In the genomic region with DNA sequence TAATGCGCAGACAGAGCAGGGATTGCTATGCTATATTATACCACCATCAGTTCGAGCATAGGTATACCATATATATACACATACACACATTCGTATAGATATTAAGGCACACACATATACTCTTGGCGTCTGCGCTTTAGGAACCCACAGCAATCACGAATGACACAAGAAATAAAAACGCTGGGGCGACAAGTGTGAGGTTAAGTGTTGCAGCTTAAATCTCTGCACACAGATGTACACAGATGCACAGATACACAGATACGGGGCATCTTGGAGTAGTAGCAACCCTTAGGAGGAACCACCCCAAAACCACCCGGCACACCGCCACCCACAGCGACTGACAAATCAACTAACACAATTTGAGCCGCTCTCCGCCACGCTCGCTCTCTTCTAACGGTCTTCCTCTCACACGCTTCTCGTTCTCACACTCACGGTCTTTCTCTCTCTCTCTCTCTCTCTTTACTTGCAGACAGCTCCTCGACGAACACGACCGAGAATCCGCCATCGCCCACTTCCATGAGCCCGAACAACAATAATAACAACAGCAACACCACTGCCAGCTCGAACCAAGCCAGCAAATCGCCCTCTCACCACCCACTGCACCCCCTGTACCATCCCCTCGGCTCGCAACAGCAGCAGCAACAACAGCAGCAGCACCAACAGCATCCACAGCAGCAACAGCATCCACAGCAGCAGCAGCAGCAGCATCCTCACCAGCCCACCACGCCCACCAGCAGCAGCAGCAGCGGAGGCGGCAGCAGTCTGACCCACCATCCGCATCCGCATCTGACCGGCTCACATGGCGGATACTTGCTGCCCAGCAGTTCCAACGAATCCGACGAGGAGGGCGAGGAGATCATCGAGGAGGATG, we compare ENCODE assay signal across 1 fruit fly cellular context.
A peak's percentile ranks its signal among the peaks of the same experiment; 100 is the strongest.
TF ChIP-seq lines count a peak whose summit lies in the region.

No protein-coding gene starts in this region.

TF ChIP-seq in whole organism, embryonic, 481 proteins besides CTCF, POLR2A, EP300 and RAD21 (continued from another document):
- TF ChIP-seq D19A (tag; optimal IDR thresholded peaks at IDR 0.05; lab: Kevin White, UChicago), result no peak
- no peak for TF ChIP-seq schlank (tag; optimal IDR thresholded peaks at IDR 0.05; lab: Kevin White, UChicago)
- no peak for TF ChIP-seq Vsx1 (GFP tag; optimal IDR thresholded peaks at IDR 0.05; lab: Kevin White, UChicago)
- no peak for TF ChIP-seq slbo (GFP tag; IDR thresholded peaks at IDR 0.05; lab: Robert Waterston, UW)
- TF ChIP-seq CG2889 (GFP tag; IDR thresholded peaks at IDR 0.05; lab: Robert Waterston, UW), result no peak
- no peak for TF ChIP-seq CG7271 (tag; optimal IDR thresholded peaks at IDR 0.05; lab: Kevin White, UChicago)
- TF ChIP-seq CG30431 (GFP tag; optimal IDR thresholded peaks at IDR 0.05; lab: Kevin White, UChicago), result no peak
- TF ChIP-seq CG3847 (GFP tag; IDR thresholded peaks at IDR 0.05; lab: Robert Waterston, UW), result no peak
- TF ChIP-seq Hmr (GFP tag; optimal IDR thresholded peaks at IDR 0.05; lab: Kevin White, UChicago), result no peak
- TF ChIP-seq Dip2 (GFP tag; IDR thresholded peaks at IDR 0.05; lab: Robert Waterston, UW), result no peak
- TF ChIP-seq chif (GFP tag; optimal IDR thresholded peaks at IDR 0.05; lab: Kevin White, UChicago), result no peak
- no peak for TF ChIP-seq ci (GFP tag; IDR thresholded peaks at IDR 0.05; lab: Robert Waterston, UW)
- TF ChIP-seq CG1832 (GFP tag; optimal IDR thresholded peaks at IDR 0.05; lab: Kevin White, UChicago), result peak; percentile 34
- TF ChIP-seq CG17802 (tag; optimal IDR thresholded peaks at IDR 0.05; lab: Kevin White, UChicago), result no peak
- TF ChIP-seq CG15514 (GFP tag; optimal IDR thresholded peaks at IDR 0.05; lab: Kevin White, UChicago), result no peak
- TF ChIP-seq CG31365 (tag; optimal IDR thresholded peaks at IDR 0.05; lab: Kevin White, UChicago), result no peak
- peak in 1 of 2 experiments; percentile 65 for TF ChIP-seq Dfd (GFP tag; optimal IDR thresholded peaks at IDR 0.05; lab: Kevin White, UChicago)
- no peak for TF ChIP-seq exex (tag; optimal IDR thresholded peaks at IDR 0.05; lab: Kevin White, UChicago)
- TF ChIP-seq CG32532 (GFP tag; IDR thresholded peaks at IDR 0.05; lab: Robert Waterston, UW), result no peak
- no peak for TF ChIP-seq CG34422 (GFP tag; IDR thresholded peaks at IDR 0.05; lab: Robert Waterston, UW)
- peak; percentile 86 for TF ChIP-seq seq (GFP tag; IDR thresholded peaks at IDR 0.05; lab: Robert Waterston, UW)
- no peak for TF ChIP-seq CG2199 (GFP tag; IDR thresholded peaks at IDR 0.05; lab: Robert Waterston, UW)
